Fruit fly (Drosophila melanogaster) whole organism, embryonic: ENCODE measurements around the gene CG7275.

Experiments used
- CG18262 ChIP-seq: fragments of 200-800 bp; optimal IDR thresholded peaks from 3 replicates; lab custom pipeline; 2019; ENCODE audit warnings: missing biosample characterization, mild to moderate bottlenecking, missing genetic modification characterization, moderate library complexity
- Hsf ChIP-seq: fragments of 200-800 bp; sonication (Bioruptor generic); optimal IDR thresholded peaks from 3 replicates; lab custom pipeline; 2016; ENCODE audit warnings: missing biosample characterization, missing genetic modification characterization
- crol ChIP-seq: fragments of 200-800 bp; sonication (Bioruptor generic); IDR thresholded peaks from 2 replicates; pipeline ENCODE4 v1.3.6; 2022; ENCODE audit warnings: missing biosample characterization, missing genetic modification characterization
- sim ChIP-seq: fragments of 200-800 bp; sonication (Bioruptor generic); IDR thresholded peaks from 2 replicates; pipeline ENCODE4 v1.3.6; 2022; ENCODE audit warnings: missing biosample characterization, missing genetic modification characterization

- peak; percentile 84 for TF ChIP-seq CG18262 (tag; lab: Kevin White, UChicago)
- TF ChIP-seq crol (GFP tag; lab: Robert Waterston, UW): no peak
- no peak for TF ChIP-seq sim (GFP tag; lab: Robert Waterston, UW)
- peak; percentile 67 for TF ChIP-seq Hsf (GFP tag; lab: Kevin White, UChicago)
These were observed 39.3 kb downstream of the CG7275 start for dm6 chr3L:15537916-15538581.
